Fruit fly (Drosophila melanogaster) whole organism: ENCODE results near the gene CG11037.

Experiments used
- CG8478 ChIP-seq: fragments of >200 bp; optimal IDR thresholded peaks from 2 replicates; lab custom pipeline; 2018; ENCODE audit warnings: inconsistent platforms
- EcR ChIP-seq, 2 experiments: fragments of >200 bp; optimal IDR thresholded peaks; 2 replicates each; lab custom pipeline; 2017; ENCODE audit warnings: missing biosample characterization in 2 of 2, missing genetic modification characterization in 2 of 2, missing genetic modification reagents in 2 of 2
- psq ChIP-seq: fragments of >200 bp; optimal IDR thresholded peaks from 2 replicates; lab custom pipeline; 2017

DNA sequence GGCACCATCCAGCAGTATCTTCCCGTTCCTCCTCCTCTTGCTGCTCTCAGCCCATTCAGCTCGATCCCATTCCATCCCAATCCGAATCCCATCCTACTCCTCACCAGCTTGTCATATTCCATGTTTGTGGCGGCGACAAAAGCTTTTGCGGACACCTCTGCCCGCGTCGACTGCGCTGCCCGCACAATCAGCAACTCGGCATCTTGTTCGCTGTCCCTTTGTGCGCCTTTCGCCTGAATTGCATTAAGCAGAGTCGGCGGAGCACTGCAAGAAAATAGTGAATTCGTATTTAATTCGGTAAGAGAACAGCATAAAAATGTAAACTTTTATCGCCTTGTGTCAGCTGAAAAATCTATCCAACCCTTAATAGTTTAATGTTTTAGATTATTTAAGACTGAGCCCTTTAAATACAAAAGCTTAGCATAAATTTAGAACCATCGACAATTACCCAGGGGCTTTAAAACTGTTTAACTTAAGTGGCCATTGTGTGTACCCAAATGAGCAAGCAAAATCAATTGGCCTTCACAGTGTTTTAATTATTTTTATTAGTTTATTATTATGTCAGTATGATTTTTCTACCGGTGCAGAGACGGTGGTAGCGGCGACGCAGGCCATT is 10.6 kb downstream of the CG11037 start:
- no peak for TF ChIP-seq EcR (GFP tag; optimal IDR thresholded peaks at IDR 0.05; lab: Kevin White, UChicago)
- TF ChIP-seq CG8478 (lab: Kevin White, UChicago), result no peak
- no peak for TF ChIP-seq psq (lab: Kevin White, UChicago)
